Worm (Caenorhabditis elegans) whole organism, L3 larva: ENCODE measurements around the gene H03A11.13.

Experiments
- R02D3.7 ChIP-seq: fragments of 150-350 bp; optimal IDR thresholded peaks from 2 replicates; lab custom pipeline; 2014; ENCODE audit warnings: missing biosample characterization, missing genetic modification characterization
- aly-2 ChIP-seq: fragments of 150-350 bp; optimal IDR thresholded peaks from 2 replicates; lab custom pipeline; 2014; ENCODE audit warnings: missing biosample characterization, missing genetic modification characterization
- ama-1 ChIP-seq: fragments of 150-350 bp; optimal IDR thresholded peaks from 2 replicates; lab custom pipeline; 2018
- ceh-16 ChIP-seq: sonication (generic microtip); optimal IDR thresholded peaks from 2 replicates; lab custom pipeline; 2017; ENCODE audit warnings: missing biosample characterization, missing genetic modification characterization
- ceh-28 ChIP-seq: fragments of 150-350 bp; optimal IDR thresholded peaks from 2 replicates; lab custom pipeline; 2014; ENCODE audit warnings: missing biosample characterization, missing genetic modification reagents, missing genetic modification characterization
- ceh-82 ChIP-seq: fragments of 150-350 bp; optimal IDR thresholded peaks from 2 replicates; lab custom pipeline; 2014; ENCODE audit warnings: missing biosample characterization, missing genetic modification characterization
- ceh-9 ChIP-seq: sonication (generic microtip); optimal IDR thresholded peaks from 2 replicates; lab custom pipeline; 2018; ENCODE audit warnings: missing biosample characterization, missing genetic modification characterization
- daf-12 ChIP-seq: fragments of 150-350 bp; optimal IDR thresholded peaks from 2 replicates; lab custom pipeline; 2014; ENCODE audit warnings: missing biosample characterization, missing genetic modification reagents, missing genetic modification characterization
- egl-27 ChIP-seq: sonication (generic microtip); optimal IDR thresholded peaks from 4 replicates; lab custom pipeline; 2017; ENCODE audit warnings: missing biosample characterization, missing genetic modification reagents, missing genetic modification characterization
- egl-5 ChIP-seq: fragments of 150-350 bp; optimal IDR thresholded peaks from 2 replicates; lab custom pipeline; 2017; ENCODE audit warnings: missing biosample characterization, missing genetic modification reagents, missing genetic modification characterization, inconsistent platforms
- elt-2 ChIP-seq: sonication (generic microtip); optimal IDR thresholded peaks from 2 replicates; lab custom pipeline; 2016; ENCODE audit warnings: missing genetic modification reagents, mild to moderate bottlenecking, missing genetic modification characterization, missing compliant biosample characterization
- elt-3 ChIP-seq, 3 experiments: fragments of 150-350 bp in 1 of 3; sonication (generic microtip) in 2 of 3; optimal IDR thresholded peaks; 2 replicates in 2 of 3; 4 replicates in 1 of 3; lab custom pipeline; 2014 to 2017; ENCODE audit warnings: missing biosample characterization in 3 of 3, missing genetic modification characterization in 3 of 3
- eor-1 ChIP-seq, 2 experiments: fragments of 150-350 bp; optimal IDR thresholded peaks; 2 replicates each; lab custom pipeline; 2014 to 2018; ENCODE audit warnings: missing biosample characterization in 2 of 2, missing genetic modification characterization in 2 of 2
- fkh-2 ChIP-seq: fragments of 150-350 bp; optimal IDR thresholded peaks from 2 replicates; lab custom pipeline; 2014; ENCODE audit warnings: missing biosample characterization, missing genetic modification reagents, missing genetic modification characterization
- fos-1 ChIP-seq: fragments of 150-350 bp; optimal IDR thresholded peaks from 2 replicates; lab custom pipeline; 2014; ENCODE audit warnings: missing biosample characterization, missing genetic modification characterization
- hmg-11 ChIP-seq: sonication (generic microtip); optimal IDR thresholded peaks from 2 replicates; lab custom pipeline; 2016; ENCODE audit warnings: missing genetic modification characterization, missing compliant biosample characterization
- jun-1 ChIP-seq: fragments of 150-350 bp; optimal IDR thresholded peaks from 2 replicates; lab custom pipeline; 2014; ENCODE audit warnings: missing biosample characterization, missing genetic modification reagents, missing genetic modification characterization
- lin-15B ChIP-seq: fragments of 150-350 bp; optimal IDR thresholded peaks from 2 replicates; lab custom pipeline; 2014; ENCODE audit warnings: missing biosample characterization, missing genetic modification characterization
- lin-39 ChIP-seq: fragments of 150-350 bp; optimal IDR thresholded peaks from 2 replicates; lab custom pipeline; 2018; ENCODE audit warnings: missing biosample characterization, missing genetic modification reagents, missing genetic modification characterization
- lsy-12 ChIP-seq: sonication (generic microtip); optimal IDR thresholded peaks from 2 replicates; lab custom pipeline; 2016; ENCODE audit warnings: mild to moderate bottlenecking, missing genetic modification characterization, missing compliant biosample characterization
- mdl-1 ChIP-seq: fragments of 150-350 bp; optimal IDR thresholded peaks from 2 replicates; lab custom pipeline; 2014; ENCODE audit warnings: missing biosample characterization, missing genetic modification characterization
- mml-1 ChIP-seq: fragments of 150-350 bp; sonication (generic microtip); optimal IDR thresholded peaks from 3 replicates; lab custom pipeline; 2014; ENCODE audit warnings: missing biosample characterization, missing genetic modification characterization
- nfya-1 ChIP-seq: sonication (generic microtip); optimal IDR thresholded peaks from 2 replicates; lab custom pipeline; 2017; ENCODE audit warnings: missing genetic modification characterization, mild to moderate bottlenecking, missing compliant biosample characterization, antibody characterized with exemption, moderate library complexity; ENCODE audit not compliant: insufficient read depth
- nhr-11 ChIP-seq: fragments of 150-350 bp; optimal IDR thresholded peaks from 2 replicates; lab custom pipeline; 2014; ENCODE audit warnings: missing biosample characterization, missing genetic modification characterization
- nhr-12 ChIP-seq: fragments of 150-350 bp; optimal IDR thresholded peaks from 2 replicates; lab custom pipeline; 2014; ENCODE audit warnings: missing biosample characterization, missing genetic modification characterization
- nhr-23 ChIP-seq: fragments of 150-350 bp; optimal IDR thresholded peaks from 2 replicates; lab custom pipeline; 2014; ENCODE audit warnings: missing biosample characterization, missing genetic modification reagents, missing genetic modification characterization
- nhr-25 ChIP-seq: sonication (generic microtip); optimal IDR thresholded peaks from 2 replicates; lab custom pipeline; 2017; ENCODE audit warnings: missing biosample characterization, missing genetic modification characterization
- nhr-28 ChIP-seq: fragments of 150-350 bp; optimal IDR thresholded peaks from 2 replicates; lab custom pipeline; 2014; ENCODE audit warnings: missing biosample characterization, missing genetic modification characterization
- nhr-43 ChIP-seq: sonication (generic microtip); optimal IDR thresholded peaks from 2 replicates; lab custom pipeline; 2016; ENCODE audit warnings: mild to moderate bottlenecking, missing genetic modification characterization, missing compliant biosample characterization; ENCODE audit not compliant: poor library complexity, severe bottlenecking
- nhr-67 ChIP-seq: fragments of 150-350 bp; optimal IDR thresholded peaks from 2 replicates; lab custom pipeline; 2014; ENCODE audit warnings: missing biosample characterization, missing genetic modification characterization
- nhr-76 ChIP-seq: fragments of 150-350 bp; sonication (generic microtip); optimal IDR thresholded peaks from 5 replicates; lab custom pipeline; 2014; ENCODE audit warnings: missing biosample characterization, missing genetic modification characterization
- pha-4 ChIP-seq: fragments of 150-350 bp; optimal IDR thresholded peaks from 2 replicates; lab custom pipeline; 2014; ENCODE audit warnings: missing biosample characterization, missing genetic modification reagents, missing genetic modification characterization
- pqm-1 ChIP-seq: fragments of 150-350 bp; optimal IDR thresholded peaks from 2 replicates; lab custom pipeline; 2017; ENCODE audit warnings: missing biosample characterization, missing genetic modification characterization, inconsistent platforms
- sea-2 ChIP-seq: fragments of 150-350 bp; sonication (generic microtip); optimal IDR thresholded peaks from 4 replicates; lab custom pipeline; 2014; ENCODE audit warnings: missing biosample characterization, missing genetic modification reagents, missing genetic modification characterization
- skn-1 ChIP-seq: fragments of 150-350 bp; optimal IDR thresholded peaks from 2 replicates; lab custom pipeline; 2014; ENCODE audit warnings: missing biosample characterization, missing genetic modification characterization
- snpc-4 ChIP-seq: fragments of 150-350 bp; optimal IDR thresholded peaks from 2 replicates; lab custom pipeline; 2014; ENCODE audit warnings: missing biosample characterization, missing genetic modification characterization
- tbx-2 ChIP-seq: sonication (generic microtip); optimal IDR thresholded peaks from 2 replicates; lab custom pipeline; 2016; ENCODE audit warnings: mild to moderate bottlenecking, missing genetic modification characterization, missing compliant biosample characterization
- unc-39 ChIP-seq: sonication (generic microtip); optimal IDR thresholded peaks from 4 replicates; lab custom pipeline; 2017; ENCODE audit warnings: missing biosample characterization, missing genetic modification characterization
- unc-62 ChIP-seq: fragments of 150-350 bp; sonication (generic microtip); optimal IDR thresholded peaks from 4 replicates; lab custom pipeline; 2014; ENCODE audit warnings: missing biosample characterization, missing genetic modification reagents, missing genetic modification characterization
- zag-1 ChIP-seq: fragments of 150-350 bp; optimal IDR thresholded peaks from 2 replicates; lab custom pipeline; 2014; ENCODE audit warnings: missing biosample characterization, missing genetic modification characterization
- ztf-4 ChIP-seq: fragments of 150-350 bp; optimal IDR thresholded peaks from 2 replicates; lab custom pipeline; 2014; ENCODE audit warnings: missing biosample characterization, missing genetic modification characterization

Gene H03A11.13

DNA sequence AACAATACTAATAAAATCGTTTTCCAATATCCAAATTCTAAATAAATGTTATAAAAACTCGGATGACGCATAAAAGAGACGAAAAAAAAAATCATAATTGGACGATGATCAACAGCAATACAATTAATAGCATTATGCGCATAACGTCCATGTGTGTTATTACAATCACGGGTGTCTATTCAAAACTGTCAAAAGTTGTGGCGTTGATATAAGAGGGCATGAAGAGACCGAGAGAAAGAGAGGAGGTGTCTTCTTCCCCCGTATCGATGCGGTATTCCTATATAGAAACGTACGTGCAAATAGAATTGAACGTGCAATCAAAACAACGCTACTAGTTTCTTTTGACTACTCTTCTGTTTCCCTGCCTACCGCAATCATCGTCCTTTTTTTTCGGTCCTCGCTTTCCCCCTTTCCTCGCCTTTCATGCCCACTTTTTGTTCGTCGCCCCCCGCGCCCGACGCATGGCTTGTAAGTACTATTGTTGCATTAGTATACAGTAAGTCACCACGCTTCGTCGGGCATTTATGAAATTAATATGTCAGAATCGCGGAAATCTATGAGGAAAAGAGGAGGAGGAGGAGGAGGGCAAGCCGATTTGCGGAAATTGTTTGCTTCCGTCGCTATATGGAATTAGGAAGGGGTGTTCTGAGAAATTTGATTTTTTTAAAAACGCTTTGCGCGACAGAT, 9.0 kb upstream of the H03A11.13 start:
- TF ChIP-seq pha-4 (tag; lab: Kevin White, UChicago) (peak; percentile 52), pqm-1 (peak; percentile 27), nhr-43 (no peak), ceh-82 (tag; lab: Kevin White, UChicago) (no peak), hmg-11 (tag; lab: Kevin White, UChicago) (peak; percentile 12), elt-2 (tag; lab: Kevin White, UChicago) (peak; percentile 42)

DNA sequence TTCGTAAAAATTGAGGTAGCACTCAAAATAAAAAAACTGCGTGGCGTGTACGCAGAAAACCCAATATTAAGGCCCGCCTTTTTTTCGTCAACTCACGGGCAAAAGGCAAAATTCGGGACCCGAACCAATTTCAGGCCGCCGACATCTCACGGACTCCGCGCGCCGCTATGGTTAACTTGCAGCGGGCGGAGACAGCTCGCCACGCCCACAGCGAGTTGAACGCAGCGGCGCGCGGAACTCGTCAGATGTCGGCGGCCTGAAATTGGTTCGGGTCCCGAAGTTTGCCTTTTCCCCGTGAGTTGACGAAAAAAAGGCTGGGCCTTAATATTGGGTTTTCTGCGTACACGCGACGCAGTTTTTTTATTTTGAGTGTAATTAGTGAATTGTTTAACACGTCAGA, 8.1 kb upstream of the H03A11.13 start:
- TF ChIP-seq pha-4 (tag; lab: Kevin White, UChicago) (no peak), daf-12 (tag; lab: Kevin White, UChicago) (no peak), unc-62 (GFP tag; lab: Kevin White, UChicago) (no peak), skn-1 (tag; lab: Kevin White, UChicago) (no peak), R02D3.7 (tag; lab: Kevin White, UChicago) (no peak), nhr-43 (no peak), ceh-16 (tag; lab: Kevin White, UChicago) (no peak), nfya-1 (tag; lab: Kevin White, UChicago) (no peak), nhr-11 (tag; lab: Kevin White, UChicago) (no peak), elt-3 (tag; optimal IDR thresholded peaks at IDR 0.05; lab: Kevin White, UChicago) (no peak), fkh-2 (tag; lab: Kevin White, UChicago) (no peak), nhr-28 (no peak), aly-2 (tag; lab: Kevin White, UChicago) (no peak), ama-1 (lab: Kevin White, UChicago) (no peak), lin-39 (tag; lab: Kevin White, UChicago) (no peak), ztf-4 (tag; lab: Kevin White, UChicago) (no peak), hmg-11 (tag; lab: Kevin White, UChicago) (no peak), mml-1 (tag; lab: Kevin White, UChicago) (no peak), ceh-82 (tag; lab: Kevin White, UChicago) (no peak)

DNA sequence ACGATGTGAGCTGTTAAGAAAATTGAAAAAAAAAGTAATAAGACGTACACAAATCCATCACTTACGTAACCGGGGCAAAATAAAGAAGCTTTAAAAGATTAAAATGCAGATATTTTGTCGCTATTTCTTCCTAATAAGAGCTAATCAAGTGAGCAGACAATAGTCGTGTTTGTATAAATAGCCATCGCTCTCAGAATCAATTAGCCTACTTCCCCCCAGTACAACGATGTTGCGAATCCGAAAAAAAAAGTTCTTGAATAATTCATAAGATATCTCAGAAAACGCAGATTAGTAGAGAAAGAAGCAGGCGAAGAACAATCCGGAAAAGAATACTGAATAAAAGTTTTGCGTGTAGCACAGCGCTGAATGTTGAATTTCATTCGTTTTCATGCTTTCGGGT, 2.2 kb upstream of the H03A11.13 start:
- TF ChIP-seq snpc-4 (no peak), nhr-28 (no peak), nhr-25 (no peak), daf-12 (tag; lab: Kevin White, UChicago) (no peak), nhr-67 (tag; lab: Kevin White, UChicago) (no peak), sea-2 (GFP tag; lab: Kevin White, UChicago) (no peak), pqm-1 (no peak), lin-15B (tag; lab: Kevin White, UChicago) (no peak), nhr-12 (no peak), nfya-1 (tag; lab: Kevin White, UChicago) (no peak), eor-1 (tag; optimal IDR thresholded peaks at IDR 0.05; lab: Kevin White, UChicago) (no peak), aly-2 (tag; lab: Kevin White, UChicago) (no peak), mdl-1 (no peak), elt-2 (tag; lab: Kevin White, UChicago) (no peak), ceh-9 (tag; lab: Kevin White, UChicago) (no peak), egl-5 (no peak), ceh-82 (tag; lab: Kevin White, UChicago) (no peak), nhr-11 (tag; lab: Kevin White, UChicago) (no peak), lin-39 (tag; lab: Kevin White, UChicago) (no peak)
- TF ChIP-seq, all 47 proteins: peak for 0

DNA sequence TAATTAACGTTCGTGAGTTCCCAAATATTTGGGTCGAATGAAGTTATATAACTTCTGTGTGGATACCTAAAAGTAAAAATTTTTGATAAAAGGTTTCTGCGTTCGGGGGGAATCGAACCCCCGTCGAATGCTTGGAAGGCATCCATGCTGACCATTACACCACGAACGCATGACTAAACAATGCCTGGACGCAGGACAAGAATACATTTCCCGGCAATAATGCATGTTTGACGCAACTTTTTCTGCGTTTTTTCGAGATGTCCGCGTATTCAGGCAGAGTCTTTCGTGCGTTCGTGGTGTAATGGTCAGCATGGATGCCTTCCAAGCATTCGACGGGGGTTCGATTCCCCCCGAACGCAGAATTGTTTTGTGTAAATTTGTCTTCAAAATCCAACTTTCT, 12.3 kb downstream of the H03A11.13 start:
- TF ChIP-seq mdl-1: no peak
- TF ChIP-seq nhr-76: no peak
- no peak for TF ChIP-seq ceh-9 (tag; lab: Kevin White, UChicago)
- TF ChIP-seq skn-1 (tag; lab: Kevin White, UChicago): peak; percentile 40
- TF ChIP-seq fos-1 (tag; lab: Kevin White, UChicago): no peak
- TF ChIP-seq zag-1: no peak
- peak; percentile 9 for TF ChIP-seq ceh-28 (tag; lab: Kevin White, UChicago)
- TF ChIP-seq jun-1: peak; percentile 58
- TF ChIP-seq egl-27 (tag; lab: Kevin White, UChicago): no peak
- no peak for TF ChIP-seq aly-2 (tag; lab: Kevin White, UChicago)
- no peak for TF ChIP-seq lin-15B (tag; lab: Kevin White, UChicago)
- no peak for TF ChIP-seq nhr-11 (tag; lab: Kevin White, UChicago)
- TF ChIP-seq lsy-12 (tag; lab: Kevin White, UChicago): peak; percentile 63
- TF ChIP-seq ztf-4 (tag; lab: Kevin White, UChicago): no peak
- peak; percentile 59 for TF ChIP-seq hmg-11 (tag; lab: Kevin White, UChicago)
- TF ChIP-seq ceh-82 (tag; lab: Kevin White, UChicago): peak; percentile 35
- no peak for TF ChIP-seq mml-1 (tag; lab: Kevin White, UChicago)
- peak; percentile 52 for TF ChIP-seq egl-5
- peak; percentile 82 for TF ChIP-seq nhr-43
- peak; percentile 73 for TF ChIP-seq pqm-1
- TF ChIP-seq pha-4 (tag; lab: Kevin White, UChicago): peak; percentile 25
- TF ChIP-seq sea-2 (GFP tag; lab: Kevin White, UChicago): no peak
- peak; percentile 51 for TF ChIP-seq nfya-1 (tag; lab: Kevin White, UChicago)
- peak; percentile 66 for TF ChIP-seq nhr-23
- TF ChIP-seq ceh-16 (tag; lab: Kevin White, UChicago): no peak
- peak; percentile 57 for TF ChIP-seq elt-2 (tag; lab: Kevin White, UChicago)
- no peak for TF ChIP-seq unc-39 (tag; lab: Kevin White, UChicago)
- TF ChIP-seq nhr-25: peak; percentile 46
- peak; percentile 13 for TF ChIP-seq snpc-4
- peak; percentile 47 for TF ChIP-seq lin-39 (tag; lab: Kevin White, UChicago)
- no peak for TF ChIP-seq ama-1 (lab: Kevin White, UChicago)
- peak; percentile 73 for TF ChIP-seq tbx-2
